Worm (Caenorhabditis elegans): ENCODE results near the gene glr-4.

glr-4 gene

ce11 chrII:7781102-7781616, 13.0 kb downstream of the glr-4 start, which contains the start of the genes snpc-1.1 and spdl-1 (continued):
- TF ChIP-seq lsl-1 (GFP tag; optimal IDR thresholded peaks at IDR 0.05) (peak; percentile 29), F49E8.2 (tag; optimal IDR thresholded peaks at IDR 0.05; ENCODE audit: insufficient read depth) (no peak), B0019.2 (GFP tag; conservative IDR thresholded peaks at IDR 0.05) (no peak), lin-40 (tag; optimal IDR thresholded peaks at IDR 0.05) (no peak), F52B5.7 (tag; optimal IDR thresholded peaks at IDR 0.05) (no peak), F23B12.7 (tag; optimal IDR thresholded peaks at IDR 0.05; ENCODE audit: insufficient read depth) (peak; percentile 36), lin-54 (GFP tag; optimal IDR thresholded peaks at IDR 0.05) (peak; percentile 33), B0261.1 (tag; optimal IDR thresholded peaks at IDR 0.05) (no peak), Y79H2A.3 (GFP tag; conservative IDR thresholded peaks at IDR 0.05) (no peak), efl-1 (GFP tag; optimal IDR thresholded peaks at IDR 0.05) (peak; percentile 88), mes-4 (tag; optimal IDR thresholded peaks at IDR 0.05) (no peak), dox-1 (GFP tag; IDR thresholded peaks at IDR 0.05) (peak; percentile 45; the same call in 1 of the 2 replicates), ceh-100 (GFP tag; IDR thresholded peaks at IDR 0.05) (no peak), Y67H2A.10 (GFP tag; conservative IDR thresholded peaks at IDR 0.05) (no peak)

- 0 out of 2 replicates have a peak, but pooled peaks have one; percentile 51 for TF ChIP-seq Y56A3A.18 (GFP tag; IDR thresholded peaks at IDR 0.05)
- TF ChIP-seq Y79H2A.3 (GFP tag; conservative IDR thresholded peaks at IDR 0.05), result no peak
- TF ChIP-seq nhr-80 (tag; optimal IDR thresholded peaks at IDR 0.05), result no peak
- no peak for TF ChIP-seq Y67H2A.10 (GFP tag; conservative IDR thresholded peaks at IDR 0.05)
- no peak for TF ChIP-seq egl-18 (GFP tag; IDR thresholded peaks at IDR 0.05)
Observed at ce11 chrII:7778273-7778672, 15.8 kb downstream of the glr-4 start.

- TF ChIP-seq tbp1 (GFP tag; optimal IDR thresholded peaks at IDR 0.05) (peak; percentile 2), cebp-1 (GFP tag; IDR thresholded peaks at IDR 0.05) (no peak), cebp-1 (tag; optimal IDR thresholded peaks at IDR 0.05) (peak; percentile 22), K11D2.4 (GFP tag; IDR thresholded peaks at IDR 0.05) (0 out of 2 replicates have a peak, but pooled peaks have one; percentile 41), hmg-20 (GFP tag; IDR thresholded peaks at IDR 0.05) (no peak), nhr-80 (tag; optimal IDR thresholded peaks at IDR 0.05) (peak; percentile 71), xnd-1 (tag; optimal IDR thresholded peaks at IDR 0.05) (no peak), lin-35 (GFP tag; optimal IDR thresholded peaks at IDR 0.05) (peak in 1 of 3 experiments; percentile 41), Y79H2A.3 (GFP tag; conservative IDR thresholded peaks at IDR 0.05) (no peak), let-607 (tag; optimal IDR thresholded peaks at IDR 0.05) (peak in 1 of 2 experiments; percentile 13), Y56A3A.18 (GFP tag; IDR thresholded peaks at IDR 0.05) (peak; percentile 26; the same call in 1 of the 2 replicates)
Observed at ce11 chrII:7777320-7777978, 16.7 kb downstream of the glr-4 start, which contains the start of gene mthf-1. mthf-1 (minus strand) TSS chrII:7777823.

- TF ChIP-seq ztf-25 (GFP tag; IDR thresholded peaks at IDR 0.05) (no peak), Y79H2A.3 (GFP tag; conservative IDR thresholded peaks at IDR 0.05) (no peak), ets-4 (GFP tag; optimal IDR thresholded peaks at IDR 0.05) (peak; percentile 14), F52B5.7 (tag; optimal IDR thresholded peaks at IDR 0.05) (no peak), K11D2.4 (GFP tag; IDR thresholded peaks at IDR 0.05) (0 out of 2 replicates have a peak, but pooled peaks have one; percentile 16), F49E8.2 (tag; optimal IDR thresholded peaks at IDR 0.05; ENCODE audit: insufficient read depth) (no peak), sptf-2 (GFP tag; optimal IDR thresholded peaks at IDR 0.05) (no peak), him-1 (tag; optimal IDR thresholded peaks at IDR 0.05) (no peak), nfyb-1 (GFP tag; IDR thresholded peaks at IDR 0.05) (peak; percentile 25; the same call in 1 of the 2 replicates), snpc-1.1 (tag; optimal IDR thresholded peaks at IDR 0.05; ENCODE audit: insufficient read depth) (no peak), mcd-1 (GFP tag; IDR thresholded peaks at IDR 0.05) (no peak), cebp-2 (GFP tag; IDR thresholded peaks at IDR 0.05) (0 out of 2 replicates have a peak, but pooled peaks have one; percentile 26)
Observed at ce11 chrII:7776715-7777114, 17.4 kb downstream of the glr-4 start.
